Fruit fly (Drosophila melanogaster) whole organism, prepupa: Measurements from ENCODE around the gene papi.

ENCODE experiments used
- Blimp-1 ChIP-seq: fragments of 200-800 bp; sonication (Bioruptor generic); optimal IDR thresholded peaks from 3 replicates; lab custom pipeline; 2017; ENCODE audit warnings: missing biosample characterization, missing genetic modification characterization, mild to moderate bottlenecking, moderate library complexity, missing genetic modification reagents
- CG10631 ChIP-seq: fragments of 200-800 bp; sonication (Bioruptor generic); optimal IDR thresholded peaks from 2 replicates; lab custom pipeline; 2016; ENCODE audit warnings: missing biosample characterization, missing genetic modification characterization
- CG10669 ChIP-seq: fragments of 200-800 bp; sonication (Bioruptor generic); optimal IDR thresholded peaks from 3 replicates; lab custom pipeline; 2018; ENCODE audit warnings: missing biosample characterization, mild to moderate bottlenecking, missing genetic modification characterization, moderate library complexity
- CG11294 ChIP-seq: fragments of 200-800 bp; sonication (Bioruptor generic); IDR thresholded peaks from 2 replicates; pipeline ENCODE4 v1.3.6; 2022; ENCODE audit warnings: missing biosample characterization, missing genetic modification characterization
- CG11762 ChIP-seq: fragments of 200-800 bp; sonication (Bioruptor generic); optimal IDR thresholded peaks from 3 replicates; lab custom pipeline; 2016; ENCODE audit warnings: missing biosample characterization, missing genetic modification characterization; ENCODE audit not compliant: insufficient read depth
- CG11902 ChIP-seq: fragments of 200-800 bp; sonication (Bioruptor generic); optimal IDR thresholded peaks from 3 replicates; lab custom pipeline; 2016; ENCODE audit warnings: missing biosample characterization, missing genetic modification characterization
- CG15336 ChIP-seq: fragments of 200-800 bp; sonication (Bioruptor generic); IDR thresholded peaks from 2 replicates; pipeline ENCODE4 v1.3.6; 2022; ENCODE audit warnings: missing biosample characterization, missing genetic modification characterization
- CG16779 ChIP-seq: fragments of 200-800 bp; sonication (Bioruptor generic); optimal IDR thresholded peaks from 3 replicates; lab custom pipeline; 2017; ENCODE audit warnings: missing biosample characterization, mild to moderate bottlenecking, missing genetic modification characterization
- CG3032 ChIP-seq: fragments of 200-800 bp; optimal IDR thresholded peaks from 2 replicates; lab custom pipeline; 2019; ENCODE audit warnings: missing biosample characterization, mild to moderate bottlenecking, missing genetic modification characterization, moderate library complexity
- CG34406 ChIP-seq: fragments of 200-800 bp; sonication (Bioruptor generic); optimal IDR thresholded peaks from 3 replicates; lab custom pipeline; 2016; ENCODE audit warnings: missing biosample characterization, missing genetic modification characterization
- CG3919 ChIP-seq: fragments of 200-800 bp; sonication (Bioruptor generic); optimal IDR thresholded peaks from 3 replicates; lab custom pipeline; 2016; ENCODE audit warnings: missing biosample characterization, missing genetic modification characterization
- CG4318 ChIP-seq: fragments of 200-800 bp; sonication (Bioruptor generic); optimal IDR thresholded peaks from 3 replicates; lab custom pipeline; 2017; ENCODE audit warnings: missing biosample characterization, mild to moderate bottlenecking, missing genetic modification characterization
- CG6163 ChIP-seq: fragments of 200-800 bp; sonication (Bioruptor generic); IDR thresholded peaks from 3 replicates; pipeline ENCODE4 v1.3.6; 2022; ENCODE audit warnings: missing biosample characterization, missing genetic modification characterization
- CG6276 ChIP-seq: fragments of 200-800 bp; sonication (Bioruptor generic); optimal IDR thresholded peaks from 2 replicates; lab custom pipeline; 2017; ENCODE audit warnings: missing biosample characterization, mild to moderate bottlenecking, missing genetic modification characterization
- CG6792 ChIP-seq: fragments of 200-800 bp; sonication (Bioruptor generic); optimal IDR thresholded peaks from 3 replicates; lab custom pipeline; 2016; ENCODE audit warnings: missing biosample characterization, missing genetic modification characterization
- CG6808 ChIP-seq: fragments of 200-800 bp; sonication (Bioruptor generic); optimal IDR thresholded peaks from 3 replicates; lab custom pipeline; 2017; ENCODE audit warnings: missing biosample characterization, missing genetic modification characterization, mild to moderate bottlenecking, moderate library complexity, missing genetic modification reagents
- CG7368 ChIP-seq: fragments of 200-800 bp; sonication (Bioruptor generic); optimal IDR thresholded peaks from 3 replicates; lab custom pipeline; 2016; ENCODE audit warnings: missing biosample characterization, missing genetic modification characterization
- CG8632 ChIP-seq: fragments of 200-800 bp; sonication (Bioruptor generic); optimal IDR thresholded peaks from 3 replicates; lab custom pipeline; 2016; ENCODE audit warnings: missing biosample characterization, missing genetic modification characterization
- CG9139 ChIP-seq: fragments of 200-800 bp; sonication (Bioruptor generic); optimal IDR thresholded peaks from 3 replicates; lab custom pipeline; 2017; ENCODE audit warnings: missing biosample characterization, mild to moderate bottlenecking, missing genetic modification characterization
- Eip75B ChIP-seq: fragments of 200-800 bp; sonication (Bioruptor generic); optimal IDR thresholded peaks from 3 replicates; lab custom pipeline; 2016; ENCODE audit warnings: missing biosample characterization, missing genetic modification characterization
- Eip78C ChIP-seq: fragments of 200-800 bp; sonication (Bioruptor generic); peaks from one replicate; lab custom pipeline; 2016; ENCODE audit warnings: missing biosample characterization, missing genetic modification characterization
- Eip93F ChIP-seq: fragments of 200-800 bp; sonication (Bioruptor generic); optimal IDR thresholded peaks from 2 replicates; lab custom pipeline; 2016; ENCODE audit warnings: missing biosample characterization, mild to moderate bottlenecking, missing genetic modification characterization
- Ets21C ChIP-seq: fragments of 200-800 bp; sonication (Bioruptor generic); optimal IDR thresholded peaks from 3 replicates; lab custom pipeline; 2016; ENCODE audit warnings: missing biosample characterization, missing genetic modification characterization
- Gug ChIP-seq: fragments of 200-800 bp; sonication (Bioruptor generic); IDR thresholded peaks from 2 replicates; pipeline ENCODE4 v1.3.6; 2022; ENCODE audit warnings: missing biosample characterization, missing genetic modification characterization
- Hr38 ChIP-seq: sonication (Bioruptor generic); optimal IDR thresholded peaks from 2 replicates; lab custom pipeline; 2016; ENCODE audit warnings: missing biosample characterization, missing genetic modification characterization
- Hr4 ChIP-seq: fragments of 200-800 bp; sonication (Bioruptor generic); optimal IDR thresholded peaks from 3 replicates; lab custom pipeline; 2016; ENCODE audit warnings: missing biosample characterization, missing genetic modification characterization
- Lpt ChIP-seq: fragments of 200-800 bp; sonication (Bioruptor generic); optimal IDR thresholded peaks from 3 replicates; lab custom pipeline; 2016; ENCODE audit warnings: missing biosample characterization, missing genetic modification characterization
- Met ChIP-seq: fragments of 200-800 bp; sonication (Bioruptor generic); optimal IDR thresholded peaks from 3 replicates; lab custom pipeline; 2016; ENCODE audit warnings: missing biosample characterization, missing genetic modification characterization
- OdsH ChIP-seq: fragments of 200-800 bp; sonication (Bioruptor generic); optimal IDR thresholded peaks from 3 replicates; lab custom pipeline; 2016; ENCODE audit warnings: missing biosample characterization, missing genetic modification characterization
- Smox ChIP-seq: fragments of 200-800 bp; sonication (Bioruptor generic); optimal IDR thresholded peaks from 3 replicates; lab custom pipeline; 2016; ENCODE audit warnings: missing biosample characterization, missing genetic modification characterization
- Sox15 ChIP-seq: fragments of 200-800 bp; sonication (Bioruptor generic); optimal IDR thresholded peaks from 3 replicates; lab custom pipeline; 2016; ENCODE audit warnings: missing biosample characterization, missing genetic modification characterization
- achi ChIP-seq: fragments of 200-800 bp; sonication (Bioruptor generic); optimal IDR thresholded peaks from 3 replicates; lab custom pipeline; 2016; ENCODE audit warnings: missing biosample characterization, missing genetic modification characterization
- cyc ChIP-seq: fragments of 200-800 bp; sonication (Bioruptor generic); optimal IDR thresholded peaks from 3 replicates; lab custom pipeline; 2016; ENCODE audit warnings: missing biosample characterization, missing genetic modification characterization
- dsx ChIP-seq: fragments of 200-800 bp; optimal IDR thresholded peaks from 3 replicates; lab custom pipeline; 2019; ENCODE audit warnings: missing biosample characterization, mild to moderate bottlenecking, missing genetic modification characterization, moderate library complexity; ENCODE audit not compliant: poor library complexity, severe bottlenecking
- eg ChIP-seq: fragments of 200-800 bp; sonication (Bioruptor generic); IDR thresholded peaks from 3 replicates; pipeline ENCODE4 v1.3.6; 2022; ENCODE audit warnings: missing biosample characterization, missing genetic modification characterization
- fd85E ChIP-seq: fragments of 200-800 bp; sonication (Bioruptor generic); optimal IDR thresholded peaks from 3 replicates; lab custom pipeline; 2016; ENCODE audit warnings: missing biosample characterization, missing genetic modification characterization
- fkh ChIP-seq: fragments of 200-800 bp; sonication (Bioruptor generic); optimal IDR thresholded peaks from 3 replicates; lab custom pipeline; 2017; ENCODE audit warnings: missing biosample characterization, mild to moderate bottlenecking, missing genetic modification characterization, moderate library complexity
- lz ChIP-seq: fragments of 200-800 bp; sonication (Bioruptor generic); optimal IDR thresholded peaks from 3 replicates; lab custom pipeline; 2016; ENCODE audit warnings: missing biosample characterization, missing genetic modification characterization
- pdm3 ChIP-seq: fragments of 200-800 bp; sonication (Bioruptor generic); optimal IDR thresholded peaks from 3 replicates; lab custom pipeline; 2016; ENCODE audit warnings: missing biosample characterization, missing genetic modification characterization
- salr ChIP-seq, 2 experiments: fragments of 200-800 bp; sonication (Bioruptor generic); optimal IDR thresholded peaks; 3 replicates each; lab custom pipeline; 2016 to 2018; ENCODE audit warnings: missing biosample characterization in 2 of 2, missing genetic modification characterization in 2 of 2, mild to moderate bottlenecking in 1 of 2
- spab ChIP-seq: fragments of 200-800 bp; sonication (Bioruptor generic); optimal IDR thresholded peaks from 2 replicates; lab custom pipeline; 2017; ENCODE audit warnings: missing biosample characterization, mild to moderate bottlenecking, missing genetic modification characterization, missing genetic modification reagents
- ss ChIP-seq, 2 experiments: fragments of 200-800 bp; sonication (Bioruptor generic); optimal IDR thresholded peaks; 2 replicates in 1 of 2; 3 replicates in 1 of 2; lab custom pipeline; 2017 to 2018; ENCODE audit warnings: mild to moderate bottlenecking in 2 of 2, missing biosample characterization in 2 of 2, missing genetic modification characterization in 2 of 2, moderate library complexity in 1 of 2
- svp ChIP-seq: fragments of 200-800 bp; sonication (Bioruptor generic); peaks from one replicate; lab custom pipeline; 2016; ENCODE audit warnings: missing biosample characterization, missing genetic modification characterization
- topi ChIP-seq: fragments of 200-800 bp; sonication (Bioruptor generic); optimal IDR thresholded peaks from 3 replicates; lab custom pipeline; 2016; ENCODE audit warnings: missing biosample characterization, missing genetic modification characterization

Gene papi

DNA sequence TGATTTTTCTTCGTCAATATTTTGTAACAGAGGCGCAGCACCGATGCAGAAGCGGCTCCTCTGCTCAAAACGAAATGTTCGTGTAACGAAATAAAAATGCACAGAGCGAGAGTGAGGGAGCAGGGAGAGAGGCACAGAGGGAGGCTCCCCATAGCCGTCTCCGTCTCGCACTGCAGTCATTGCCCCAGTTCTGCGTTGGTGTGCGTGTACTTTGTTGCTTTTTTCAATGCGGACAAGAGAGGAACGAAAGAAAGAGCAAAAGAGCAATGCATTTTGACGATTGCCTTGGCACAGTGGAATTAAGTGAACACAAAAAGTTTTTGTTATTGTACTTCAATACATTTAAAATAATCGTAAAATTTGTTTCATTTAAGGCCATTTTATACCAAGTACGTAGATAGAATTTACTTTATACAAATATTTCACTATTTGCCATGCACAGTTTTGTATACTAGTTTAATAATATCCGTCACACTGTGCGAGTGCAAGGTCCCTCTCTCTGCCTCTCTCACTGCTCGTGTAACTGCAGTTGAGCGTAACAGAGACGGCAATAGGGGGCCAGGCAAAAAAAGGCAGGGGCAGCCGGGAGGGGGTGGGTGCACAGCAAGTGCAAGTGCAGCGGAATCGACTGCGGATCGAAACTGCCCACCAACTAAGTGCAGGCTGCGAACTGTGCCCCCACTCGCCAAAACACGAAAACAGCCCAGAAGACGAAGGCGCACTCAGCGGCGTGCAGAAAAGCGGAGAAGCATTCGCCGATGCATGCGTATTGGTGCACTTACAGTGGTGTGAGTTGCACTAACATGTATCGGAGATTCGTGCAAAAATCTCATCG is 18.3 kb upstream of the papi start (continued):
- TF ChIP-seq CG6792 (peak; percentile 100), Lpt (peak; percentile 100), achi (peak; percentile 99), fkh (GFP tag; lab: Kevin White, UChicago) (peak; percentile 66), CG11762 (GFP tag; lab: Kevin White, UChicago) (peak; percentile 100), Ets21C (peak; percentile 100), Eip93F (GFP tag; lab: Kevin White, UChicago) (no peak), Sox15 (GFP tag; lab: Kevin White, UChicago) (peak; percentile 99), lz (GFP tag; lab: Kevin White, UChicago) (peak; percentile 100), CG8632 (GFP tag; lab: Kevin White, UChicago) (peak; percentile 100), CG6163 (peak; percentile 100), Smox (GFP tag; lab: Kevin White, UChicago) (peak; percentile 100), CG10631 (GFP tag; lab: Kevin White, UChicago) (peak; percentile 100), salr (GFP tag; optimal IDR thresholded peaks at IDR 0.05; lab: Kevin White, UChicago) (peak; percentile 99 to 100), CG6808 (GFP tag; lab: Kevin White, UChicago) (peak; percentile 99), pdm3 (GFP tag; lab: Kevin White, UChicago) (peak; percentile 100)

DNA sequence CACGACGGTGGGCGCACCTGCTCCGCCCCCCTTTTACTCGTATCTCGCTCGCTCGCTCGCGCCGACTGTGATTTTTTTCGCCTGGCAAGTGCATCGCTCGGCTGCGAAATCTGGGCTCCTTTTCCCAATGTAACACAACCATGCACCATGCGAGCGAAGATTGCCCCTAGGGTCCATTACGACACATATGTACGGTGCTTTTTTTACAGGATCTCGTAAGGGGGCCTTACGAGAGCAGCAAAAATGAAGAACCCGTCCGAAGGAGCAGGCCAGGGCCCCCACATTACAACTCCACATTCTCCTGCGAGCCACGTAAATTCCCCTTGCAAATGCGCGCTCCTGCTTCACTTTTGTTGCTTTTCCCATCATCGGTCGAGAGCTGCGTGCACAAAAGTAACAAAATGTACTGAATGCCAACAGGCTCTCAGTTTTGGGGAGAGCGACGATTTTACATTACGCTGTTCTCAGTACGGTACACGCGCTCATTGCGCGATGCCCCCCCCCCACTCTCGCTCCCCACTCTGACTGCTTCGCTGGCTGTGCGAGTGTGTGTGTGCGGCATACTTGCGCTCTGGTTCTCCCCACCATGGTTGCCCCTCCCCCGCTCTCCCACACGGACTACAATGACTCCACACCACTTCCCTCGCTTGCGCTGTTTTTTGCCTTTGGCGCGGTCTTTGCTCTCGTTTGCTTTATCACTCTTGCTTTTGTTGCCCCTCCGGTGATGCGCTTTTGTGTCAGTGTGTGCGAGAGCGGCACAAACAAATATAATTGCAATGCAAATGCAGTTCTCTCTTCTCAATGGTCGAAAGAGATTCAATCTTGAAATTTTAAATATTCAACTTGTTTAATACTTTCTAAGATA is 17.5 kb upstream of the papi start:
- TF ChIP-seq Smox (GFP tag; lab: Kevin White, UChicago) (no peak), Gug (GFP tag; lab: Robert Waterston, UW) (peak; percentile 66; the same call in 1 of the 2 replicates), Met (GFP tag; lab: Kevin White, UChicago) (peak; percentile 66), CG10631 (GFP tag; lab: Kevin White, UChicago) (peak; percentile 7), svp (GFP tag; lab: Kevin White, UChicago) (peak; percentile 86), CG4318 (GFP tag; lab: Kevin White, UChicago) (no peak), fd85E (GFP tag; lab: Kevin White, UChicago) (peak; percentile 44), eg (GFP tag; lab: Robert Waterston, UW) (no peak; the same call in 1 of the 3 replicates), cyc (GFP tag; lab: Kevin White, UChicago) (no peak), CG10669 (peak; percentile 14), fkh (GFP tag; lab: Kevin White, UChicago) (peak; percentile 22), CG11902 (no peak), Hr38 (no peak), topi (GFP tag; lab: Kevin White, UChicago) (no peak), ss (GFP tag; optimal IDR thresholded peaks at IDR 0.05; lab: Kevin White, UChicago) (peak; percentile 72 to 90), Eip93F (GFP tag; lab: Kevin White, UChicago) (no peak), Blimp-1 (GFP tag; lab: Kevin White, UChicago) (peak; percentile 99), CG3032 (tag; lab: Kevin White, UChicago) (peak; percentile 45), lz (GFP tag; lab: Kevin White, UChicago) (peak; percentile 4), CG6276 (peak; percentile 62), CG6808 (GFP tag; lab: Kevin White, UChicago) (peak; percentile 64), Lpt (peak; percentile 92), CG11762 (GFP tag; lab: Kevin White, UChicago) (peak; percentile 40), CG16779 (tag; lab: Kevin White, UChicago) (peak; percentile 39), CG15336 (GFP tag; lab: Robert Waterston, UW) (peak; percentile 54), Ets21C (peak; percentile 8), pdm3 (GFP tag; lab: Kevin White, UChicago) (no peak), CG34406 (GFP tag; lab: Kevin White, UChicago) (no peak), Eip78C (GFP tag; lab: Kevin White, UChicago) (peak; percentile 90), CG6792 (peak; percentile 45), CG9139 (GFP tag; lab: Kevin White, UChicago) (peak; percentile 57), dsx (GFP tag; lab: Kevin White, UChicago) (peak; percentile 85), Eip75B (GFP tag; lab: Kevin White, UChicago) (peak; percentile 75), achi (peak; percentile 37), Hr4 (GFP tag; lab: Kevin White, UChicago) (no peak), CG7368 (GFP tag; lab: Kevin White, UChicago) (peak; percentile 6), OdsH (peak; percentile 25), CG3919 (GFP tag; lab: Kevin White, UChicago) (peak; percentile 32), spab (GFP tag; lab: Kevin White, UChicago) (peak; percentile 10), CG11294 (GFP tag; lab: Robert Waterston, UW) (peak; percentile 24; the same call in 1 of the 2 replicates)
